Worm (Caenorhabditis elegans): Measurements from ENCODE around the gene F16G10.7.

ce11 chrII:2346672-2347071, 33.4 kb downstream of the F16G10.7 start, which contains the start of gene F43C11.4:
- TF ChIP-seq unc-62 (GFP tag; optimal IDR thresholded peaks at IDR 0.05) (no peak), F49E8.2 (tag; optimal IDR thresholded peaks at IDR 0.05; ENCODE audit: insufficient read depth) (no peak), nfya-1 (tag; optimal IDR thresholded peaks at IDR 0.05; ENCODE audit: borderline replicate concordance, insufficient read depth) (no peak), nhr-90 (tag; optimal IDR thresholded peaks at IDR 0.05) (no peak), ama-1 (optimal IDR thresholded peaks at IDR 0.05) (no peak), ama-1 (GFP tag; optimal IDR thresholded peaks at IDR 0.05) (no peak), lin-35 (GFP tag; optimal IDR thresholded peaks at IDR 0.05) (no peak), ztf-25 (GFP tag; IDR thresholded peaks at IDR 0.05) (no peak), Y67H2A.10 (GFP tag; conservative IDR thresholded peaks at IDR 0.05) (no peak), atf-7 (tag; optimal IDR thresholded peaks at IDR 0.05) (no peak)

Measured in whole organism, young adult.